Worm (Caenorhabditis elegans) whole organism, dauer: ENCODE results near the gene K07H8.8.

Source experiments
- unc-62 ChIP-seq: sonication (generic microtip); optimal IDR thresholded peaks from 2 replicates; lab custom pipeline; 2017; ENCODE audit warnings: missing biosample characterization, missing genetic modification reagents, missing genetic modification characterization

Gene K07H8.8

DNA sequence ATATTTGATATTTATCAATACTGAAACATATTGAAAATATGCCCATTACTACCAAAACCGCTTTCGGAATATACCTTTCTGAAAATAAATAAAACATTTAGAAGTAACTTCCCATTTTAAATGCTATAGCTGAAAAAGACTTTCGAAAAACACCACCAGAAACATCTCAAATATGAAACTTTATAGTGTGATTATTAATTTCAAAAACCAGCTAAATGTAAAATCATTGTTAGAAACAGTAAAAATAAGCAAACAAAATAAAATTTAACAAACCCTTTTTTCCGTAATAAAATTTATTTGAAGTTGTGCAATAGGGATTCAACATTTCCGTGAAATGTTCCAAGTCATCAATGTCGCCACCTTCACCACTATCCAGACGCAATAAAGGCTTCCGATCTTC, at the start of gene K07H8.8, which contains the start of gene K07H8.5:
K07H8.8 (minus strand) TSS at position 389 of the 400 bp plus-strand sequence.
K07H8.5 (plus strand) TSS at position 301 of the 400 bp plus-strand sequence.
- no peak for TF ChIP-seq unc-62

DNA sequence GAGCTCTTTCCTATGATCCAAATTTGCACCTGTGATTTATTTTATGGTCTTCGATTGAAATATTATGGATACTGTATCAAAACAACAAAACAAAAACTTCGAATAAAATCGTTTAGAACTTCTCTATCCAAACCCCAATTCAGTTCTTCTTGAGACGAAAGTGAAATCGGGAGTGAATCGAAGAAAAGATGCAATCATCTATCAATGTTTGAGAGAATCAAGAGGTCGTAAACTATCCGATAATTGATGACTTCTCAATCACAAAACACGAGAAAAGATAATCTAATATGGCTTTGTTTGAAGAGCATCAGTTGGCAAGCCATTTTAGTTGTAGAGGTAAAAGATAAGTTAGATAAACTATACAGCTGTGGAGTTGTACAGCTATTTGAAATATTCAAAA, 49.6 kb upstream of the K07H8.8 start:
- TF ChIP-seq unc-62, result no peak

DNA sequence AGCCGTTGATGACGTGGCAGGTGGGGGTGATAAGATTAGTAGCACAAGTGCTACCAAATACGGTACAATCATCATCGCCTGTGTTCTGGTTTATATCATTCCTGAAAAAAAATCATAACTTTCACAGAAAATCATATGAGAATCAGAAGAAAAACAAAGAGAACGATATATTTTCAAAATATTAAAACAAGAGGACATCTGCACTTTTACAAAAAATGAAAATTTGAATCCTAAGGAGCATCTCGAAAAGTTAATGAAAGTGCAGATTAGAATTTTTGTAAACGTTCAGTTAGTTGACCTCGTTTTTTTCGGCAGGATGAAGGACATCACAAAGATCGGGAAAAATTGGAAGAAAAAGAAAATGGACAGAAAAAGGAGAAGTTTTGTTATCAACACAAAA, 44.6 kb upstream of the K07H8.8 start, which contains the start of gene F35H10.10:
F35H10.10 (minus strand) TSS at position 101 of the 400 bp plus-strand sequence.
- no peak for TF ChIP-seq unc-62

DNA sequence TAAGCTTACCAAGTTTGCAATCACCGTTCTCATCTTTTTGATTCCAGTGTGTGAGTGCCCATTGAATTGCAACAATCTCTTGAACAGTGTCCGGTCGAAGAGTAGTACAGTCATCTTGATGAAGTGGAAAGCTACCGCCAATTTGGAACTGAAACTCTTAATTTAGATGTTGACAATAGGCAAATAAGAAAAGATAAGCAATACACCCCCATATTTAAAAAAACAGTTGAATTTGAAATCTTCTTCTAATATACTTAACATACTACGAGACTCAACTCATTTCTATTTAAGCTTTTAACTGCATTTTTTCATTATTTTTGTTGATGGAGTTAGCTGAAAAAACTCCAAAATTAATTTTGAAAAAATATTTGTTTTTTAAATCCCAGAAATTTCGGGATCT, 43.9 kb upstream of the K07H8.8 start:
- TF ChIP-seq unc-62, result no peak

DNA sequence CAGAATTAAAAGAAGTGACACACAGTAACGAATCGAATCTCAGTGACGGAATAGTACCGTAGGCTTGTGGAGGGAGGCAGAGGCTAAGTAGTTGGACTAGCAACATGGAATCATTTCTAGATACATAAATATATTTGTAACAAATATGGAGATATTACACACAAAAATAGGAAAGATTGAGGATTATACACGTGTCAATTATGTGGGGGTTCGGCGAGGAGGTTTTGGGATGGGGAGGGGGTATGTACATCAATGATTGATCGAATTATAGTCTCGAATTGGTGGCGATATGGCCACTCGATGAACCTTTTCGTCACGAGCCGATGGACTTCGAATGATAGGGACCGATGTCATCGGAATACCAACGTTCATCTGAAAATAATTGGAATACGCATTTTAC, 39.2 kb upstream of the K07H8.8 start:
- TF ChIP-seq unc-62, result no peak

DNA sequence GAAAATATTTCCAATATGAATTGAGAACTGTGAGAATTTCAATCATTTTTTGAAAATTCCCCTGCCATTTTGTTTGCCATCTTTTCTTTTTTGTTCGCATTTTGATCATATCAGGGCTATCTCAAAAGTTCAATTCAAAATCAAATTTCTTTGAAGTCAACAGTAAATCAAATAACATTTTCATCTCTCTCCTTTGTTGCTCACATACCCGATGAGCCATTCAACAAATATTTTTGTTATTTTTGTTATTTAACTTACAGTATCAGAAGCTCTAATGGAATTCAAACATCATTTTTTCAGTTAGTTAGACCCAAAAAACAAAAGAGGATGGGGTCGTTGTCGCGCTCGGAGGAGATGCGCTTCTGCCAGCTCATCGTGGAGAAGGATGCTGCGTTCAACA, 35.5 kb upstream of the K07H8.8 start, which contains the start of gene vha-5:
vha-5 (plus strand) TSS at position 301 of the 400 bp plus-strand sequence.
- TF ChIP-seq unc-62, result no peak

DNA sequence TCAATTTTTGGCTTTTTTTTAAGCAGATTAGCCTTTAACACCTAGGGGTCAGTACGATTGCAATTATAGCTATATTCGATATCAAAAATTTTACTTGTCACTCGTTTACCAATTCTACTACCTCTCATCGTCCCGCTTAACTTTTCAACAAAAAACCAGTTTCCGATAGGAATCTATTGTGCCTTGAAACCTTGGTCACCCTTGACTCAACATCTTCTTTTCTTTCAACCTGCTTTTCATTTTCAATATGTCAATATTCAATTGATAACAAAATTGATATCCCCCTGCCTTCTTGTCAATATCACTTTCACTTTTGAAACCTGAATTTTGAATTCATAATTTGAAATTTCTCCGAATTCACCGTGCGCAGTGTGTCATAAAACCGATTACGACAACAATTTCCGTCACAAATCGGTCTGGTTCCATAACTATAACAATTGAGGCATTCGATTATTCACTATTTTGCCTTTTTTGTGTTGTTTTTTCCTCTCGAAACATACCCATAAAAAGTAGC, 34.5 kb upstream of the K07H8.8 start:
- TF ChIP-seq unc-62, result no peak

DNA sequence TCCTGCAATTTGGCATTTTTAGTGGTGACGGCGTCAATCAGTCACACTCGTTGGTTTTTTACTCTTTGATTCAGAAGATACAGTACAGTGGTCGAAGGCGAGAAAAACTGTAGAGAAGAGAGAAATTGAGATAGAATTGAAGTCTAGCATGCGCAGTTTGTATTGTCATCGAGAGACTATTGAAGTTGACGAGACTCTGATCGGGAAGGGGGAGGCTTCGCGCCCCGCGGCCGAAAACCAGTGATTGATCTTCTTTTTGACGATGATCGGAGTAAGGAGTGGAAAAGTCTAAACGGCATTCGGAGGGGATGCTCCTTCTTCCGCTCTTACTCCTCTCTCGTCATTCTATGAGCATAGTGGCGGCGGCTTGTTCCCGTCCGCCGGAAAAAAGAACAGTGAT, 33.7 kb upstream of the K07H8.8 start:
- no peak for TF ChIP-seq unc-62

DNA sequence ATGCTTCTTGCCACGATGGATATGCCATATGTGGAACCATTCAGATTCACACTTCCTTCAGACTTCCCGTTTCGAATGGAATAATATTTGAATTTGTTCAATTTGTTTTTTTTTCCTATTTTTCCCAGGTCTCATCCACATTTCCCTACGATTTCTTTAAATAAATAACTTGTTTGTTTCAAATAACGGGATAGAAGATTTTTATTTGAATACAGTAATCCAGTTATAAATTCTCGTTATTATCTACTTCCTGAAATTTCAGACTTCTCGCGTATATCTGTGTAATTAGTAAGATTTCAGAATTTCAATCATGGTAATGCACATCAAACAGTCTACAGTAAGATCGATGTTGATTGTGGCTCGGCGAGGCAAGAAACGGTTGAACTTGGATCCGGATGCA, 32.3 kb upstream of the K07H8.8 start, which contains the start of gene F35H10.5:
F35H10.5 (plus strand) TSS at position 301 of the 400 bp plus-strand sequence.
- TF ChIP-seq unc-62, result no peak

DNA sequence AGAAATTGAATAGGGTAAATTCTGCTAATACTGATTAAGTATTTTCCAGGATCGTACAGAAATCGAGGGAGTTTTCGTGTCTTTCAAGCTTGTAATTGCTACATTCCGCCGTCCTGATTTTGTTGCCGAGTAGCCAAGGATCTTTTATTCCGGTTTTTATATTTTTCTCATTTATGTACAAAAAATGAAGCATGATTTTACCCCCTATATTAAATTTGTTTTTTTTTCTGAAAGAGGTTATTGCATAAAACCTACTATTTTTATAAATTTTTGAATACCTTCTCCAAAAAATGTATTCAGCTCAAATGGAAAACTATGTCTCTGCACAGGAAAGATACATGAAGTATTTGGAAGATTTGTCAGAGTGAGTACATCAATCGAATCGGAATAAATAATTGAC, 31.4 kb upstream of the K07H8.8 start, which contains the start of gene F35H10.6:
F35H10.6 (plus strand) TSS at position 301 of the 400 bp plus-strand sequence.
- TF ChIP-seq unc-62, result no peak

DNA sequence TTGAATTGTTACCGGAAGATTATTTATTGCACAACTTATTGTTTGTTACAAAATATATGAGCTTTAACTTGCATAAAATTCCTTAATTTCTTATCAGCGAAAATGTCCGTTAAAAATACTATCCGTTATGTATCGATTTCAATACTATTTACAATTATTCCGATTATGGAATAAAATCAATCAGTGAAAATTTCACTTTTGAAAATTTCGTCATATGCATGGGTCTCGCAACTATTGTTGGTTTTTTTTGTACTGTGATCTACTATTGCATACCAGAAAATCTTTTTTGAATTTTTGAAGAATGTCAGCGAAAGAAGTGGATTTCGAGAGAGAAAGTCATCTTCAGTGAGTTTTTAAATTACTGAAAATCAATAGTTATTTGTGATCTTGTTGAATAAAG, 29.0 kb upstream of the K07H8.8 start, which contains the start of gene nprl-3:
nprl-3 (plus strand) TSS at position 301 of the 400 bp plus-strand sequence.
- TF ChIP-seq unc-62, result no peak

DNA sequence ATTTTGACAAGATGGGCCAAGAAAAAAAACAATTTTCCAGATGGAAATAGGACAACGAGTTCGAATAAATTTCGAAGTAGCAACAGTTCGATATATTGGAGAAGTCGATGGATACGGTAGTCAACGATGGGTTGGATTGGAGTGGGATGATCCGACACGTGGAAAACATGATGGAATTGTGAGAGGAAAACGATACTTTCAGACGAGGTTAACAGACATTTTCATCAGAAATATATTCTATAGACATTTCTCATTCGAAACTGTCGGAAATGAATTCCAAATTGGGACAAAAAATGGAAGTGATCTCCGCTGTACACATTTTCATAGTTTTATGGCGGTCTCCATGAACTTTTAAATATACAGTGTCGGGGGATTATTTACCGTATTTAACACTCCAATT, 26.4 kb upstream of the K07H8.8 start, which contains the start of gene tbce-1:
tbce-1 (plus strand) TSS at position 41 of the 400 bp plus-strand sequence.
- no peak for TF ChIP-seq unc-62

DNA sequence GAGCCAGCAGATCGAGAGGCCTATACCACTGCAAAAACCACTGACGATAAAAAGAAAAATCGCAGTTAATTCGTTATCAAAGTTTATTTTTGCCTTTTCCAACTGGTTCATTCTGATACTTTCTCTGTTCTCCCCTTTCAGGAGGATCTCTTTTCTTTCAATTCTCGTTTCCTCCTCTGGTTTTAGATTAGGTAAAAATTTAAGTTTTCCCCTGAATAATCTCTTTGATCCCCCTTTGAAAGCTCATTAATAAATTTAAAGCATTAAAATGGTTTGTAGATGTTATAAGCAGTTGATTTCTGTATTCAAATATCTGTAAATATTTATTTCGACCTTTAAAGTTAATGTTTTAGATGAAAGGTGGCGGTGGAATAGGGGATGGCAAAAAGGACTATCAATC, 23.0 kb upstream of the K07H8.8 start, which contains the start of gene K07H8.2:
K07H8.2 (plus strand) TSS at position 301 of the 400 bp plus-strand sequence.
- no peak for TF ChIP-seq unc-62

DNA sequence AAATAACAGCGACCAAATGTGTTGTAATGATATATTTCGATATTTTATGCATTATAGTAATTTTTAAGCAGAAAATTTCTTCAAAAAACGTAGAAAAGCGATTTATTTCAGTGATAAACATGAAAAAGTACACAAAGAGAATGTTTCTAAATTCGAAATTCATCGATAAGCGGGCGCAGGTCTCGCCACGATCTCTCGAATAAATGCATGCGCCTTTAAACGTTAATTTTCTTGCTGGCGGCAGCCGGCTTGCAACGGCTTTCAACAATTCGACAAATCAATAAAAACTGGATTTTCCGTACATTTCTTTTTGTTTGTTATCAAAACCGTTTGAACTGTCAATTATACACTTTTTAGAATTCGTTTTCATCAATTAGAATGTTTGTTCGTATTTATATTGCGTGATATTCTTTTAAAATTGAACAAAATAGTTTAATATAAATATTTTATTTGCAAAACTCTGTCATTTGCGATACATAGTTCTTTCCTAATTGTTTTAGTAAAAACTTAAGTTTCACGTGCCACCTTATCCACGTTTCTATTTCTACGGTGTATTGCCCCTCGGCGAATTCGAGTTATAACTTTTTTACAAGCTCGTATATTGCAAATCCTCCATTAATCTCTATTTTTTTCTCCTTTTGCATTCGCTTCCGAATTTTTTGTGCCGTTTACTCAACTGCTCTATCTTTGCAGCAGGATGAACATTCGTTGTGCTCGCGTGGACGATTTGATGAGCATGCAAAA, 21.5 kb upstream of the K07H8.8 start, which contains the start of gene daf-31:
daf-31 (plus strand) TSS at position 694 of the 744 bp plus-strand sequence.
- no peak for TF ChIP-seq unc-62

DNA sequence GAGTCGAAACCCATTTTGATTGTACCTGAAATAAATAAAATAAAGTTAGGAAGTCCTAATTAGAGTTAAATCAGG, 21.1 kb upstream of the K07H8.8 start, which contains the start of gene nucl-1:
nucl-1 (minus strand) TSS at position 26 of the 75 bp plus-strand sequence.
- TF ChIP-seq unc-62, result no peak

DNA sequence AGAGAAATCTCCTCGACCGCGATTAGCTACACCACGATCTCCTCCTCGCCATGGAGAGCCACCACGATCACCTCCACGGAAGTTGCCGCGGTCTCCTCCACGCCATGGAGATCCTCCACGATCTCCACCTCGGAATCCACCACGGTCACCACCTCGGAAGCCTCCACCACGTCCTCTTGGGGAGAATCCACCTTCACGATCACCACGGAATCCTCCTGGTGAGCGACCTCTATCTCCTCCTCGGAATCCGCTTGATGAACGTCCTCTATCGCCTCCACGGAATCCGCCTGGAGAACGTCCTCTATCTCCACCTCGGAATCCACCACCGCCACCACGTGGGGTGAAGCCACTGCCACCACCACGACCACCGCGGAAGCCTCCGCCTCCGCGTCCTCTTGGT, 20.9 kb upstream of the K07H8.8 start:
- no peak for TF ChIP-seq unc-62

DNA sequence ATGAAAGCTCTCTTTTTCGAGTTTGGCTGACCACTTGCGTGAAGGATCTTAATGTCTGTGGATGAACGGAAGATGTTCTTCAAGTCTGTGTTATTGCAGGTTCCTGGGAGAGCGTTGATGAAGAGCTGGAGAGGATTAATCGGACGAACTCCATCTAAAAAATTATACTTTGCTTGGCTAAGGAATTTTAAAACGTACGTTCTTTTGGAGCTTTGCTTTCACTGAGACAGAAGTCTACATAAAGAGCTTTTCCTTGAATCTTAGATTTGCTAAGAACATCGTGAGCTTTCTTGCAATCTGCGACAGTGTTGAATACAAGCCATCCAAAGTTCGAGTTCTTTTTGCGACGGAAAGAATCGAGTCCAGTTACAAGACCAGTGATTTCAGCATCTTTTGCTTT, 19.1 kb upstream of the K07H8.8 start:
- no peak for TF ChIP-seq unc-62

DNA sequence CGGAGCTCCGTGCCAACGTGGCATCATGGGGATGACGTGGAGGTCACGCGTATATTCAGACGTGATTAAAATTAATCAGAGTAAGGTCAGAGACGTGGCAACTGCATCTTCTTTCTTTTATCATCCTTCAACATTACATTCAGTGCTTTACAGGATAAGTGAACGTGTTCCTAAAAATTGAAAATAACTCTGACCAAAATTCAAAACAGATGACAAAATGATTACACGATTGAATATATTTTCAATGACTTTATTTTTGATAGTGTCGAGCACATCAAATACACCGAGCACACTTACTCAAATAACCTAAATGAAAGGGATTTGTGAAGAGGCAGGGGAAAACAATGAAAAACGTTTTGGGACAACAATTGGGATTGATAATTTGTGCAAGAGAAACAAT, 18.1 kb upstream of the K07H8.8 start, which contains the start of gene K07H8.9:
K07H8.9 (minus strand) TSS at position 125 of the 400 bp plus-strand sequence.
- TF ChIP-seq unc-62, result no peak
